Worm (Caenorhabditis elegans) whole organism, L2 larva: ENCODE results near the gene nhr-108.

ENCODE experiments used
- C34F6.9 ChIP-seq: fragments of 150-350 bp; optimal IDR thresholded peaks from 2 replicates; lab custom pipeline; 2014; ENCODE audit warnings: missing biosample characterization, missing genetic modification characterization
- F13H6.1 ChIP-seq: sonication (generic microtip); optimal IDR thresholded peaks from 2 replicates; lab custom pipeline; 2016; ENCODE audit warnings: missing genetic modification characterization, missing compliant biosample characterization
- Y55F3AM.14 ChIP-seq: fragments of 200-800 bp; sonication (Bioruptor generic); optimal IDR thresholded peaks from 2 replicates; lab custom pipeline; 2018; ENCODE audit warnings: mild to moderate bottlenecking, missing genetic modification characterization, missing compliant biosample characterization
- aly-2 ChIP-seq: fragments of 150-350 bp; optimal IDR thresholded peaks from 2 replicates; lab custom pipeline; 2014; ENCODE audit warnings: missing biosample characterization, missing genetic modification characterization
- blmp-1 ChIP-seq: sonication (generic microtip); optimal IDR thresholded peaks from 2 replicates; lab custom pipeline; 2017; ENCODE audit warnings: missing genetic modification characterization, mild to moderate bottlenecking, missing compliant biosample characterization, antibody characterized with exemption, moderate library complexity; ENCODE audit not compliant: insufficient read depth
- ceh-16 ChIP-seq: fragments of 150-350 bp; optimal IDR thresholded peaks from 2 replicates; lab custom pipeline; 2014; ENCODE audit warnings: missing biosample characterization, missing genetic modification characterization
- ceh-82 ChIP-seq: fragments of 150-350 bp; optimal IDR thresholded peaks from 2 replicates; lab custom pipeline; 2014; ENCODE audit warnings: missing biosample characterization, missing genetic modification characterization
- crh-2 ChIP-seq: sonication (generic microtip); optimal IDR thresholded peaks from 2 replicates; lab custom pipeline; 2017; ENCODE audit warnings: missing biosample characterization, missing genetic modification characterization
- dmd-4 ChIP-seq: sonication (generic microtip); optimal IDR thresholded peaks from 2 replicates; lab custom pipeline; 2017; ENCODE audit warnings: missing biosample characterization, missing genetic modification characterization
- egl-27 ChIP-seq: sonication (generic microtip); optimal IDR thresholded peaks from 3 replicates; lab custom pipeline; 2017; ENCODE audit warnings: missing biosample characterization, missing genetic modification reagents, missing genetic modification characterization
- elt-1 ChIP-seq: fragments of 150-350 bp; optimal IDR thresholded peaks from 2 replicates; lab custom pipeline; 2014; ENCODE audit warnings: missing biosample characterization, missing genetic modification characterization
- elt-3 ChIP-seq: sonication (generic microtip); optimal IDR thresholded peaks from 2 replicates; lab custom pipeline; 2017; ENCODE audit warnings: missing biosample characterization, missing genetic modification characterization
- fos-1 ChIP-seq: fragments of 150-350 bp; optimal IDR thresholded peaks from 2 replicates; lab custom pipeline; 2014; ENCODE audit warnings: missing biosample characterization, missing genetic modification characterization
- gmeb-1 ChIP-seq: fragments of 150-350 bp; optimal IDR thresholded peaks from 2 replicates; lab custom pipeline; 2014; ENCODE audit warnings: missing biosample characterization, missing genetic modification characterization
- lin-11 ChIP-seq: fragments of 150-350 bp; sonication (generic microtip); optimal IDR thresholded peaks from 2 replicates; lab custom pipeline; 2014; ENCODE audit warnings: missing biosample characterization, missing genetic modification characterization, inconsistent platforms, mixed read lengths
- lin-13 ChIP-seq: fragments of 150-350 bp; optimal IDR thresholded peaks from 2 replicates; lab custom pipeline; 2014; ENCODE audit warnings: missing biosample characterization, missing genetic modification reagents, missing genetic modification characterization
- lin-39 ChIP-seq: fragments of 150-350 bp; optimal IDR thresholded peaks from 2 replicates; lab custom pipeline; 2014; ENCODE audit warnings: missing biosample characterization, missing genetic modification reagents, missing genetic modification characterization
- lsy-2 ChIP-seq, 2 experiments: fragments of 150-350 bp in 1 of 2; sonication (generic microtip) in 1 of 2; optimal IDR thresholded peaks; 2 replicates each; lab custom pipeline; 2014 to 2017; ENCODE audit warnings: missing biosample characterization in 2 of 2, missing genetic modification characterization in 2 of 2
- mbf-1 ChIP-seq: sonication (generic microtip); optimal IDR thresholded peaks from 2 replicates; lab custom pipeline; 2017; ENCODE audit warnings: missing biosample characterization, missing genetic modification characterization
- mdl-1 ChIP-seq, 2 experiments: fragments of 150-350 bp in 1 of 2; sonication (generic microtip) in 1 of 2; optimal IDR thresholded peaks; 2 replicates each; lab custom pipeline; 2017; ENCODE audit warnings: missing biosample characterization in 2 of 2, missing genetic modification characterization in 2 of 2
- nhr-10 ChIP-seq: sonication (generic microtip); optimal IDR thresholded peaks from 2 replicates; lab custom pipeline; 2017; ENCODE audit warnings: missing biosample characterization, missing genetic modification characterization
- nhr-129 ChIP-seq: fragments of 150-350 bp; optimal IDR thresholded peaks from 2 replicates; lab custom pipeline; 2014; ENCODE audit warnings: missing biosample characterization, missing genetic modification characterization
- nhr-21 ChIP-seq: fragments of 150-350 bp; optimal IDR thresholded peaks from 2 replicates; lab custom pipeline; 2014; ENCODE audit warnings: missing biosample characterization, missing genetic modification characterization
- nhr-23 ChIP-seq: fragments of 150-350 bp; optimal IDR thresholded peaks from 2 replicates; lab custom pipeline; 2014; ENCODE audit warnings: missing biosample characterization, missing genetic modification reagents, missing genetic modification characterization
- nhr-237 ChIP-seq: fragments of 150-350 bp; optimal IDR thresholded peaks from 2 replicates; lab custom pipeline; 2014; ENCODE audit warnings: missing biosample characterization, missing genetic modification characterization
- nhr-25 ChIP-seq: fragments of 150-350 bp; sonication (generic microtip); optimal IDR thresholded peaks from 3 replicates; lab custom pipeline; 2014; ENCODE audit warnings: missing biosample characterization, missing genetic modification characterization
- nhr-6 ChIP-seq: fragments of 150-350 bp; optimal IDR thresholded peaks from 2 replicates; lab custom pipeline; 2014; ENCODE audit warnings: missing biosample characterization, missing genetic modification characterization
- nhr-77 ChIP-seq: fragments of 150-350 bp; optimal IDR thresholded peaks from 2 replicates; lab custom pipeline; 2014; ENCODE audit warnings: missing biosample characterization, missing genetic modification characterization
- sma-3 ChIP-seq: sonication (generic microtip); optimal IDR thresholded peaks from 2 replicates; lab custom pipeline; 2016; ENCODE audit warnings: missing genetic modification reagents, missing genetic modification characterization, missing compliant biosample characterization
- sma-9 ChIP-seq, 2 experiments: fragments of 150-350 bp in 1 of 2; sonication (generic microtip) in 1 of 2; optimal IDR thresholded peaks; 2 replicates each; lab custom pipeline; 2014 to 2016; ENCODE audit warnings: missing genetic modification characterization in 2 of 2, mild to moderate bottlenecking in 1 of 2, missing biosample characterization in 1 of 2, missing compliant biosample characterization in 1 of 2, missing genetic modification reagents in 1 of 2, moderate library complexity in 1 of 2
- snpc-4 ChIP-seq: fragments of 150-350 bp; optimal IDR thresholded peaks from 2 replicates; lab custom pipeline; 2014; ENCODE audit warnings: missing biosample characterization, missing genetic modification characterization
- unc-55 ChIP-seq: fragments of 150-350 bp; sonication (generic microtip); optimal IDR thresholded peaks from 3 replicates; lab custom pipeline; 2014; ENCODE audit warnings: missing biosample characterization, missing genetic modification reagents, missing genetic modification characterization
- unc-62 ChIP-seq: fragments of 150-350 bp; optimal IDR thresholded peaks from 2 replicates; lab custom pipeline; 2014; ENCODE audit warnings: missing biosample characterization, missing genetic modification reagents, missing genetic modification characterization
- ztf-11 ChIP-seq: sonication (generic microtip); optimal IDR thresholded peaks from 2 replicates; lab custom pipeline; 2017; ENCODE audit warnings: missing biosample characterization, missing genetic modification characterization
- ztf-4 ChIP-seq: fragments of 150-350 bp; optimal IDR thresholded peaks from 2 replicates; lab custom pipeline; 2014; ENCODE audit warnings: missing biosample characterization, missing genetic modification characterization

Gene nhr-108

DNA sequence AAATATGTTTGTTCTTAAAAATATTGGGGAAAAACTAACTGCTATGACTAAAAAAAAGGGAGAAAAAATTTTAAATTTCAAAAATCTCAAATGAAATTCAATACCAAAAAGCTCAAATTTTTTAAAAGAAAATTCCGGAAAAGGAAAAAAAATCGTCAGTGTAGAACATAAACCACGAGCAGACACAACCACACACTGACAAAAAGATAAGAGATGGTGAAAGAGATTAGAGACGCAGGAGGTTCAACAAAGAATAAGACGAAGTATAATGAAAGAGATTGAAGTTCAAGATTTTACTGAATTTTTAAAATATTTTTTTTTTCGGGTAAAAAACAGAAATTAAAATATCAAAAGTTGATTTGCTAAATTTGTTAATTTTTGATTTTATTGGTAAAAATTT, 44.2 kb downstream of the nhr-108 start:
- TF ChIP-seq fos-1 (tag; lab: Kevin White, UChicago) (peak; percentile 76), sma-9 (GFP tag; optimal IDR thresholded peaks at IDR 0.05; lab: Kevin White, UChicago) (peak; percentile 20), sma-9 (tag; optimal IDR thresholded peaks at IDR 0.05; lab: Kevin White, UChicago) (no peak), Y55F3AM.14 (GFP tag; lab: Kevin White, UChicago) (peak; percentile 1), C34F6.9 (tag; lab: Kevin White, UChicago) (no peak), elt-1 (tag; lab: Kevin White, UChicago) (no peak), mdl-1 (tag; optimal IDR thresholded peaks at IDR 0.05; lab: Kevin White, UChicago) (no peak)

DNA sequence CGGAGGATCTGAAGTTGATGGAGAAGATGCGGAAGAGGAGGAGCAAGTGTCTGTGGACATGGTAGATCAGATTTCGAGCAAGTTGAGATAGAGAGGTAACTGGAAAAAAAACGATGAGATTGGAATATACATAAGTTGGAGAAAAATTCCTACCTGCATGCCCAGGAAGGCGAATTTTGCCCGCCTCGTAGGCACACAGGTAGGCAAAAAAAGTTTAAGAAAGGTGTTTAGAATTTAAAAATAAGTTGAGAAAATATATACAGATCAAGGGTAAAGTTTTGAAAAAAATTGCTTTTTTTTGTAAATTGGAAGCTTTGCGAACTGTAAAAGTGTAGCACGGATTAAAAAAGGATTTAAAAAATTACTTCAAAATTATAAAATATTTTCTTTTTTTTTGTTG, 44.8 kb downstream of the nhr-108 start, which contains the start of gene nhr-84:
TSS of gene nhr-84 (minus strand) at position 101 of the 400 bp plus-strand sequence.
- TF ChIP-seq Y55F3AM.14 (GFP tag; lab: Kevin White, UChicago) (no peak), aly-2 (tag; lab: Kevin White, UChicago) (no peak), unc-62 (GFP tag; lab: Kevin White, UChicago) (no peak)

DNA sequence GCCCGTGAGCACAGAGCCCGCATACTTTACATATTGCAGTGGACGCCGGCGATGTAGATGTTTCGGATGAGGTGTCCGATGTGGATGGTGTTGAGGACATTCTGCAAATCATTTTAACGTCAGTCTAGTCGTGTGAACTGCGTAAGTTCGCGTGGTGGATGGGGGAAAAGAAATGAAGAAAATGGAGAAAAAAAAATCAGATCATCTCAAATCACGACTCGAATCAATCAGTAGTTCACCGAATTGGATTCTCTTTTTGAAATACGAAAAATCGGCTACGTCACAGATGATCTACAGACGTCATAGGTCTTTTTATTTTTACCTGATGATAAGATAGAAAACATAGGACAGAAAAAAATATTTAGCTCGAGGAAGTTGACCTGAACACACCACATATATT, 48.0 kb downstream of the nhr-108 start, which contains the start of gene nhr-102:
TSS of gene nhr-102 (minus strand) at position 101 of the 400 bp plus-strand sequence.
- TF ChIP-seq nhr-77 (tag; lab: Kevin White, UChicago), result no peak

DNA sequence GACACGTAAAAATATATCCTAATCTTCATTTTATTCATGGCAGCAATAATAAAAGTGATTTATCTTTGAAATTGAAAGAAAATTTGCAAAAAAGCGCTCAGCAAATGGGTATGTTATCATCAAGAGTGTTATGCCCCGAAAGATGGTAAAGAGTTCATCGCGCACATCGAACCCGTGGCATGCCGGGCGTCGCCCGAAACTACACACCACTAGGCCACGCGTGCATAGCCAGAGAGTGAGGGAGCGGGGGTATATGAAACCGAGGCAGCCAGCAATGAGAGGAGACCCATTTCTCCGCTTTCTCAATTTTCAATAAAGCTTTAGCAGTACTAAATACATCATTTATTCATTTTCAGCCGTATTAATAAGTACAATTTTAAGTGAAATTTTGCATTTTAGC, 50.5 kb downstream of the nhr-108 start:
- TF ChIP-seq sma-9 (GFP tag; optimal IDR thresholded peaks at IDR 0.05; lab: Kevin White, UChicago), result peak; percentile 85
- TF ChIP-seq sma-9 (tag; optimal IDR thresholded peaks at IDR 0.05; lab: Kevin White, UChicago), result no peak
- peak in 1 of 2 experiments; percentile 51 for TF ChIP-seq lsy-2 (tag; optimal IDR thresholded peaks at IDR 0.05; lab: Kevin White, UChicago)
- peak; percentile 29 for TF ChIP-seq nhr-6 (tag; lab: Kevin White, UChicago)
- TF ChIP-seq nhr-21 (tag; lab: Kevin White, UChicago), result peak; percentile 73
- peak; percentile 37 for TF ChIP-seq egl-27
- peak; percentile 71 for TF ChIP-seq ceh-82
- peak; percentile 90 for TF ChIP-seq Y55F3AM.14 (GFP tag; lab: Kevin White, UChicago)
- peak; percentile 83 for TF ChIP-seq nhr-129 (tag; lab: Kevin White, UChicago)
- TF ChIP-seq gmeb-1 (tag; lab: Kevin White, UChicago), result peak; percentile 68
- peak; percentile 8 for TF ChIP-seq blmp-1 (tag; lab: Kevin White, UChicago)
- TF ChIP-seq ceh-16 (tag; lab: Kevin White, UChicago), result no peak
- no peak for TF ChIP-seq aly-2 (tag; lab: Kevin White, UChicago)
- peak; percentile 70 for TF ChIP-seq F13H6.1 (tag; lab: Kevin White, UChicago)
- TF ChIP-seq nhr-77 (tag; lab: Kevin White, UChicago), result no peak
- TF ChIP-seq lin-11 (tag; lab: Kevin White, UChicago), result peak; percentile 80
- peak; percentile 46 for TF ChIP-seq C34F6.9 (tag; lab: Kevin White, UChicago)
- TF ChIP-seq nhr-25 (tag; lab: Kevin White, UChicago), result no peak
- no peak for TF ChIP-seq elt-1 (tag; lab: Kevin White, UChicago)
- peak; percentile 66 for TF ChIP-seq snpc-4
- no peak for TF ChIP-seq dmd-4 (tag; lab: Kevin White, UChicago)
- peak; percentile 5 for TF ChIP-seq nhr-237 (tag; lab: Kevin White, UChicago)
- TF ChIP-seq unc-55 (GFP tag; lab: Kevin White, UChicago), result peak; percentile 78
- peak; percentile 39 for TF ChIP-seq sma-3
- TF ChIP-seq fos-1 (tag; lab: Kevin White, UChicago), result peak; percentile 65
- TF ChIP-seq ztf-4 (tag; lab: Kevin White, UChicago), result no peak
- peak; percentile 66 for TF ChIP-seq lin-13
- no peak for TF ChIP-seq elt-3 (tag; lab: Kevin White, UChicago)
- TF ChIP-seq ztf-11 (tag; lab: Kevin White, UChicago), result no peak
- TF ChIP-seq crh-2 (tag; lab: Kevin White, UChicago), result peak; percentile 62
- no peak for TF ChIP-seq nhr-23 (tag; lab: Kevin White, UChicago)
- TF ChIP-seq nhr-10, result no peak
- no peak for TF ChIP-seq lin-39 (tag; lab: Kevin White, UChicago)
- no peak for TF ChIP-seq mbf-1 (tag; lab: Kevin White, UChicago)
